Worm (Caenorhabditis elegans) whole organism, L4 larva: ENCODE results near the gene F35F11.2.

Experiments
- Y105C5A.15 ChIP-seq: fragments of 200-800 bp; sonication (Bioruptor generic); IDR thresholded peaks from 2 replicates; pipeline ENCODE4 v1.3.6; 2022; ENCODE audit warnings: missing genetic modification characterization, missing compliant biosample characterization
- ama-1 ChIP-seq: fragments of 150-350 bp; optimal IDR thresholded peaks from 2 replicates; lab custom pipeline; 2014; ENCODE audit warnings: inconsistent platforms, mixed read lengths
- pha-4 ChIP-seq, 2 experiments: fragments of 150-350 bp in 1 of 2; fragments of 200-800 bp in 1 of 2; sonication (Bioruptor generic) in 1 of 2; IDR thresholded peaks in 1 of 2; optimal IDR thresholded peaks in 1 of 2; 2 replicates each; pipeline versions ENCODE4 v1.3.6 to Lab custom; 2014 to 2022; ENCODE audit warnings: missing genetic modification characterization in 2 of 2, missing genetic modification reagents in 2 of 2, missing biosample characterization in 1 of 2, missing compliant biosample characterization in 1 of 2
- tag-97 ChIP-seq: fragments of 200-800 bp; sonication (Bioruptor generic); IDR thresholded peaks from 2 replicates; pipeline ENCODE4 v1.3.6; 2022; ENCODE audit warnings: missing genetic modification characterization, missing compliant biosample characterization

DNA sequence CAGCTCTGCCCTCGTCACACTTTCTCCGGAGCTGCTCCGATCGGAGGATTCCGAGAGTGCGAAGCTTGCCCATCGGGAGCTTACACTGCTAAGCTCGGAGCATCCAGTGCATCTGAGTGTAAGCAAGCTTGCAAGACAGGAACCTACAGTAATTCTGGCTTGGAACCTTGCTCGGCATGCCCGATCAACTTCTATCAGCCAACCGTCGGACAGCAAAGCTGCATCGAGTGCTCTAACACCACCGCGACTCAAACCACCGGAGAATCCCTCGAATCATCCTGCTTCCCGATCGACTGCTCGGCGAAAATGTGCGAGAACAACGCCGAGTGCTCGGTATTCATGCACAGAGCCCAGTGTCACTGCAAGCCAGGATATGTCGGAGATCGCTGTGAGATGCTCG is 35.9 kb upstream of the F35F11.2 start:
- TF ChIP-seq pha-4 (GFP tag; IDR thresholded peaks at IDR 0.05; lab: Robert Waterston, UW) (no peak), pha-4 (tag; optimal IDR thresholded peaks at IDR 0.05; lab: Kevin White, UChicago) (no peak), ama-1 (no peak), Y105C5A.15 (GFP tag; lab: Robert Waterston, UW) (no peak), tag-97 (GFP tag; lab: Robert Waterston, UW) (no peak)
